Worm (Caenorhabditis elegans): ENCODE measurements around the gene plc-2.

ce11 chrV:15143285-15143684 lies 49.1 kb upstream of the plc-2 start, which contains the start of gene K08F9.1:
- TF ChIP-seq nhr-12 (tag; optimal IDR thresholded peaks at IDR 0.05) = no peak
- TF ChIP-seq blmp-1 (tag; optimal IDR thresholded peaks at IDR 0.05; ENCODE audit: insufficient read depth) = no peak
- TF ChIP-seq ama-1 (optimal IDR thresholded peaks at IDR 0.05) = no peak
- no peak for TF ChIP-seq nhr-6 (tag; optimal IDR thresholded peaks at IDR 0.05)
- TF ChIP-seq fos-1 (tag; optimal IDR thresholded peaks at IDR 0.05) = no peak

Data from whole organism, L2 larva.